Fruit fly (Drosophila melanogaster) whole organism, pupa: Measurements from ENCODE around the gene Ir68a.

ENCODE experiments used
- CG15710 ChIP-seq: fragments of 200-800 bp; sonication (Bioruptor generic); optimal IDR thresholded peaks from 2 replicates; lab custom pipeline; 2018; ENCODE audit warnings: missing biosample characterization, mild to moderate bottlenecking, missing genetic modification characterization, moderate library complexity
- CG17806 ChIP-seq: fragments of 200-800 bp; sonication (Bioruptor generic); optimal IDR thresholded peaks from 2 replicates; lab custom pipeline; 2018; ENCODE audit warnings: missing biosample characterization, mild to moderate bottlenecking, missing genetic modification characterization, moderate library complexity
- CG4496 ChIP-seq: fragments of 200-800 bp; sonication (Bioruptor generic); IDR thresholded peaks from 3 replicates; pipeline ENCODE4 v1.3.6; 2022; ENCODE audit warnings: missing biosample characterization, missing genetic modification characterization
- CG9948 ChIP-seq: fragments of 200-800 bp; sonication (Bioruptor generic); optimal IDR thresholded peaks from 2 replicates; lab custom pipeline; 2018; ENCODE audit warnings: missing biosample characterization, mild to moderate bottlenecking, missing genetic modification characterization, moderate library complexity
- EcR ChIP-seq: fragments of 200-800 bp; sonication (Bioruptor generic); optimal IDR thresholded peaks from 3 replicates; lab custom pipeline; 2019; ENCODE audit warnings: missing biosample characterization, missing genetic modification characterization, mild to moderate bottlenecking, moderate library complexity, missing genetic modification reagents
- Pif1B ChIP-seq: fragments of 200-800 bp; sonication (Bioruptor generic); optimal IDR thresholded peaks from 3 replicates; lab custom pipeline; 2016; ENCODE audit warnings: missing biosample characterization, missing genetic modification characterization
- Snoo ChIP-seq: fragments of 200-800 bp; sonication (Bioruptor generic); optimal IDR thresholded peaks from 3 replicates; lab custom pipeline; 2017; ENCODE audit warnings: missing biosample characterization, mild to moderate bottlenecking, missing genetic modification characterization, inconsistent platforms

DNA sequence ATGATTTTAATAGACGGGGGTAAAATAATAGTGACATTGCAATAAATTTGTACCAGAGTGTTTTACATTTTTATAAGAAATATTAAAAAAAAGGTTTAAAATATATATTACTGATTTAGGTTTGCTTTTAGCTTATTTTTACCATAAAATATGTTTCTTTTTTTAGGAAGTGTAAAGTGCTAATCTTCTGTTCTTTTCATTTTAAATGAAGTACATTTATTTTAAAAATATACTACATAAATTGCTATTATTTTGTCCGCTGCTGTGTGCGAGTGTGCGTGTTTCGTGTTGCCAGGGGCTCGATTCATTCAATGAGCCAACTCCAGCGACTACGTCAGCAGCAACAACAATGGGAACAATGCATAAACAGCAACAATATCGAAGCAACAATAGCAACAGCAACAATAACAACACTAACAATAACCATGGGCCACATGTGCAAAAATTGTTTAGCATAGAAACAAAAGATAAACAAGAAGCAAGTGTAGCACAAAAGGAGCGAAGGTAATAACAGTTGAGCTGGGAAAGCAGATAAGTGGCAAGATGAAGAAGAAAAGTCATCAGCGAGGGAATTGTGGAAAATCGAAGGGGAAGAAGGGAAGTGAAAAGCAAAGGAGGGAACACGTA lies 25.6 kb upstream of the Ir68a start:
- TF ChIP-seq EcR (GFP tag; lab: Kevin White, UChicago) (peak; percentile 66), CG4496 (peak; percentile 87; the same call in 1 of the 3 replicates), CG9948 (tag; lab: Kevin White, UChicago) (peak; percentile 90), Snoo (peak; percentile 90), CG15710 (tag; lab: Kevin White, UChicago) (peak; percentile 98), CG17806 (tag; lab: Kevin White, UChicago) (peak; percentile 88), Pif1B (GFP tag; lab: Kevin White, UChicago) (peak; percentile 82)
